Worm (Caenorhabditis elegans) whole organism, late embryonic: Measurements from ENCODE around the gene crh-2.

Experiments used
- C38D4.7 ChIP-seq: fragments of 200-800 bp; sonication (Bioruptor generic); optimal IDR thresholded peaks from 2 replicates; lab custom pipeline; 2018; ENCODE audit warnings: mild to moderate bottlenecking, missing genetic modification characterization, moderate library complexity, missing compliant biosample characterization
- K09A11.1 ChIP-seq: sonication (generic microtip); optimal IDR thresholded peaks from 2 replicates; lab custom pipeline; 2017; ENCODE audit warnings: antibody characterized with exemption, mild to moderate bottlenecking, missing genetic modification characterization, missing compliant biosample characterization; ENCODE audit not compliant: insufficient read depth
- T23F11.4 ChIP-seq: fragments of 200-800 bp; sonication (Bioruptor generic); optimal IDR thresholded peaks from 2 replicates; lab custom pipeline; 2018; ENCODE audit warnings: mild to moderate bottlenecking, missing genetic modification characterization, missing compliant biosample characterization
- Y22D7AL.16 ChIP-seq: sonication (generic microtip); optimal IDR thresholded peaks from 2 replicates; lab custom pipeline; 2016; ENCODE audit warnings: missing genetic modification characterization, missing compliant biosample characterization
- ahr-1 ChIP-seq: sonication (generic microtip); optimal IDR thresholded peaks from 2 replicates; lab custom pipeline; 2016; ENCODE audit warnings: missing genetic modification characterization, missing compliant biosample characterization
- ama-1 ChIP-seq: fragments of 150-350 bp; optimal IDR thresholded peaks from 2 replicates; lab custom pipeline; 2014
- ceh-19 ChIP-seq: fragments of 200-800 bp; sonication (Bioruptor generic); optimal IDR thresholded peaks from 2 replicates; lab custom pipeline; 2018; ENCODE audit warnings: mild to moderate bottlenecking, missing genetic modification characterization, missing compliant biosample characterization
- ceh-2 ChIP-seq: sonication (generic microtip); optimal IDR thresholded peaks from 2 replicates; lab custom pipeline; 2016; ENCODE audit warnings: missing genotype, missing genetic modification characterization, missing compliant biosample characterization
- ceh-30 ChIP-seq: fragments of 150-350 bp; optimal IDR thresholded peaks from 2 replicates; lab custom pipeline; 2014; ENCODE audit warnings: missing biosample characterization, missing genetic modification characterization
- ceh-34 ChIP-seq: sonication (generic microtip); optimal IDR thresholded peaks from 2 replicates; lab custom pipeline; 2016; ENCODE audit warnings: mild to moderate bottlenecking, missing genetic modification characterization, missing compliant biosample characterization
- ceh-45 ChIP-seq: fragments of 200-800 bp; sonication (Bioruptor generic); IDR thresholded peaks from 2 replicates; pipeline ENCODE4 v1.3.6; 2022; ENCODE audit warnings: missing genetic modification reagents, missing genetic modification characterization, missing compliant biosample characterization
- ceh-6 ChIP-seq: fragments of 200-800 bp; sonication (Bioruptor generic); optimal IDR thresholded peaks from 2 replicates; lab custom pipeline; 2018; ENCODE audit warnings: mild to moderate bottlenecking, missing genetic modification characterization, missing compliant biosample characterization
- che-1 ChIP-seq: sonication (generic microtip); optimal IDR thresholded peaks from 2 replicates; lab custom pipeline; 2016; ENCODE audit warnings: mild to moderate bottlenecking, missing genetic modification characterization, missing compliant biosample characterization
- dve-1 ChIP-seq: sonication (generic microtip); optimal IDR thresholded peaks from 2 replicates; lab custom pipeline; 2017; ENCODE audit warnings: antibody characterized with exemption, mild to moderate bottlenecking, missing genetic modification characterization, missing compliant biosample characterization
- elt-2 ChIP-seq: sonication (generic microtip); optimal IDR thresholded peaks from 2 replicates; lab custom pipeline; 2016; ENCODE audit warnings: missing genetic modification reagents, missing genetic modification characterization, missing compliant biosample characterization
- elt-4 ChIP-seq: sonication (generic microtip); optimal IDR thresholded peaks from 2 replicates; lab custom pipeline; 2016; ENCODE audit warnings: missing genetic modification characterization, missing compliant biosample characterization
- fkh-10 ChIP-seq: fragments of 150-350 bp; optimal IDR thresholded peaks from 2 replicates; lab custom pipeline; 2014; ENCODE audit warnings: missing biosample characterization, missing genetic modification reagents, missing genetic modification characterization
- fkh-6 ChIP-seq: sonication (generic microtip); optimal IDR thresholded peaks from 2 replicates; lab custom pipeline; 2016; ENCODE audit warnings: missing genetic modification characterization, missing compliant biosample characterization
- gmeb-2 ChIP-seq: sonication (generic microtip); optimal IDR thresholded peaks from 2 replicates; lab custom pipeline; 2016; ENCODE audit warnings: missing genetic modification characterization, inconsistent platforms, missing compliant biosample characterization
- hlh-13 ChIP-seq: fragments of 200-800 bp; sonication (Bioruptor generic); optimal IDR thresholded peaks from 2 replicates; lab custom pipeline; 2018; ENCODE audit warnings: mild to moderate bottlenecking, missing genetic modification characterization, missing compliant biosample characterization
- hlh-30 ChIP-seq: sonication (generic microtip); optimal IDR thresholded peaks from 2 replicates; lab custom pipeline; 2017; ENCODE audit warnings: antibody characterized with exemption, missing genetic modification characterization, missing compliant biosample characterization; ENCODE audit not compliant: insufficient read depth
- hlh-8 ChIP-seq: sonication (generic microtip); optimal IDR thresholded peaks from 2 replicates; lab custom pipeline; 2016; ENCODE audit warnings: missing genotype, missing genetic modification characterization, missing compliant biosample characterization
- lim-6 ChIP-seq: sonication (generic microtip); optimal IDR thresholded peaks from 2 replicates; lab custom pipeline; 2016; ENCODE audit warnings: missing genetic modification characterization, missing compliant biosample characterization
- lin-11 ChIP-seq: fragments of 200-800 bp; sonication (Bioruptor generic); optimal IDR thresholded peaks from 2 replicates; lab custom pipeline; 2018; ENCODE audit warnings: mild to moderate bottlenecking, missing genetic modification characterization, missing compliant biosample characterization
- madf-2 ChIP-seq: sonication (generic microtip); optimal IDR thresholded peaks from 2 replicates; lab custom pipeline; 2017; ENCODE audit warnings: missing genetic modification characterization, missing compliant biosample characterization
- nfya-1 ChIP-seq: sonication (generic microtip); optimal IDR thresholded peaks from 2 replicates; lab custom pipeline; 2017; ENCODE audit warnings: missing genetic modification characterization, mild to moderate bottlenecking, missing compliant biosample characterization, antibody characterized with exemption, moderate library complexity
- nhr-232 ChIP-seq: sonication (generic microtip); optimal IDR thresholded peaks from 2 replicates; lab custom pipeline; 2016; ENCODE audit warnings: missing genetic modification characterization, missing compliant biosample characterization
- npax-4 ChIP-seq: sonication (generic microtip); optimal IDR thresholded peaks from 2 replicates; lab custom pipeline; 2016; ENCODE audit warnings: missing genetic modification characterization, missing compliant biosample characterization
- odd-2 ChIP-seq: sonication (generic microtip); optimal IDR thresholded peaks from 2 replicates; lab custom pipeline; 2017; ENCODE audit warnings: antibody characterized with exemption, mild to moderate bottlenecking, missing genetic modification characterization, missing compliant biosample characterization
- pag-3 ChIP-seq: sonication (generic microtip); optimal IDR thresholded peaks from 2 replicates; lab custom pipeline; 2016; ENCODE audit warnings: missing compliant biosample characterization, missing genetic modification characterization, borderline replicate concordance
- pat-9 ChIP-seq: fragments of 200-800 bp; sonication (Bioruptor generic); optimal IDR thresholded peaks from 2 replicates; lab custom pipeline; 2018; ENCODE audit warnings: mild to moderate bottlenecking, missing genetic modification characterization, moderate library complexity, missing compliant biosample characterization
- pax-1 ChIP-seq: fragments of 150-350 bp; optimal IDR thresholded peaks from 2 replicates; lab custom pipeline; 2014; ENCODE audit warnings: missing biosample characterization, missing genetic modification characterization
- ref-2 ChIP-seq: sonication (generic microtip); optimal IDR thresholded peaks from 2 replicates; lab custom pipeline; 2016; ENCODE audit warnings: missing genetic modification characterization, missing compliant biosample characterization
- sox-2 ChIP-seq: fragments of 200-800 bp; sonication (Bioruptor generic); IDR thresholded peaks from 2 replicates; pipeline ENCODE4 v1.3.6; 2022; ENCODE audit warnings: missing genetic modification reagents, missing genetic modification characterization, missing compliant biosample characterization
- syd-9 ChIP-seq: sonication (generic microtip); optimal IDR thresholded peaks from 2 replicates; lab custom pipeline; 2016; ENCODE audit warnings: mild to moderate bottlenecking, missing genetic modification characterization, moderate library complexity, missing compliant biosample characterization
- tbx-2 ChIP-seq: sonication (generic microtip); optimal IDR thresholded peaks from 2 replicates; lab custom pipeline; 2016; ENCODE audit warnings: missing genetic modification characterization, missing compliant biosample characterization
- unc-42 ChIP-seq: sonication (generic microtip); optimal IDR thresholded peaks from 2 replicates; lab custom pipeline; 2016; ENCODE audit warnings: missing genotype, missing genetic modification characterization, missing compliant biosample characterization
- unc-55 ChIP-seq: sonication (generic microtip); optimal IDR thresholded peaks from 2 replicates; lab custom pipeline; 2017; ENCODE audit warnings: missing biosample characterization, missing genetic modification reagents, missing genetic modification characterization
- unc-86 ChIP-seq: sonication (generic microtip); optimal IDR thresholded peaks from 2 replicates; lab custom pipeline; 2016; ENCODE audit warnings: missing genetic modification characterization, missing compliant biosample characterization
- zip-5 ChIP-seq: sonication (generic microtip); optimal IDR thresholded peaks from 2 replicates; lab custom pipeline; 2016; ENCODE audit warnings: missing genetic modification characterization, missing compliant biosample characterization
- ztf-16 ChIP-seq: sonication (generic microtip); optimal IDR thresholded peaks from 2 replicates; lab custom pipeline; 2017; ENCODE audit warnings: missing genetic modification characterization, missing compliant biosample characterization

Gene crh-2

ce11 chrII:5171610-5172009 is 15.8 kb downstream of the crh-2 start, which contains the start of gene C27D6.15:
C27D6.15 (plus strand) TSS chrII:5171910.
- TF ChIP-seq che-1 (tag; lab: Kevin White, UChicago) (no peak), zip-5 (tag; lab: Kevin White, UChicago) (no peak), nhr-232 (no peak), hlh-13 (GFP tag; lab: Kevin White, UChicago) (no peak), ama-1 (lab: Kevin White, UChicago) (no peak), madf-2 (tag; lab: Kevin White, UChicago) (no peak), fkh-10 (no peak), syd-9 (no peak), ceh-2 (tag; lab: Kevin White, UChicago) (no peak), ahr-1 (tag; lab: Kevin White, UChicago) (no peak), ceh-34 (no peak)

DNA sequence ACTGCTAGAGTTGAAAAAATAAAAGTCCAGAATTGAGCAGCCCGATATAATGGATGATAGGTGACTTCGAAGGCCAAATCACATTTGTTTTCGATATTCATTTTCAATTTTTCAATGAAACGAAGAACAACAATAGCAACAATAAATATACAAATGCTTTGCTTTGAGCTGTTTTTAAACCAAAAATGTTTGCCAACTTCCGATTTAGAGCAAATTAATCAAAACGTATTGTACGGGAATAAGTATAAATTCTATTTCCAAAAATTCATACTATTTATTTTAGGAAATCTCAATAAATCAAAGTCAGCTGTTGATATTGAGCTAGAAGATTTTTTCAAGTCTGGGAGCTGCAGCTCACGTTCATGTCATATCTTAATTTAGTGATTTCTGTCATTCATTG is 16.4 kb downstream of the crh-2 start, which contains the start of gene srb-1:
TSS of gene srb-1 (minus strand) at position 101 of the 400 bp plus-strand sequence.
- TF ChIP-seq ztf-16 (tag; lab: Kevin White, UChicago) (no peak), elt-4 (tag; lab: Kevin White, UChicago) (no peak), pax-1 (tag; lab: Kevin White, UChicago) (no peak), unc-42 (tag; lab: Kevin White, UChicago) (no peak), madf-2 (tag; lab: Kevin White, UChicago) (no peak), hlh-8 (no peak), ceh-45 (GFP tag; lab: Robert Waterston, UW) (no peak), T23F11.4 (GFP tag; lab: Kevin White, UChicago) (no peak), ceh-30 (tag; lab: Kevin White, UChicago) (no peak)

ce11 chrII:5166738-5167137 is 20.6 kb downstream of the crh-2 start, which contains the start of gene srb-3:
srb-3 (minus strand) TSS chrII:5166838.
- TF ChIP-seq odd-2 (tag; lab: Kevin White, UChicago) (no peak), tbx-2 (tag; lab: Kevin White, UChicago) (no peak), elt-2 (tag; lab: Kevin White, UChicago) (no peak)

- TF ChIP-seq zip-5 (tag; lab: Kevin White, UChicago) (no peak), ceh-34 (no peak), dve-1 (tag; lab: Kevin White, UChicago) (no peak), ceh-19 (GFP tag; lab: Kevin White, UChicago) (no peak), fkh-6 (tag; lab: Kevin White, UChicago) (no peak), hlh-13 (GFP tag; lab: Kevin White, UChicago) (no peak), madf-2 (tag; lab: Kevin White, UChicago) (no peak), gmeb-2 (no peak), sox-2 (GFP tag; lab: Robert Waterston, UW) (no peak), hlh-8 (no peak), ref-2 (tag; lab: Kevin White, UChicago) (no peak), hlh-30 (tag; lab: Kevin White, UChicago) (no peak), pat-9 (tag; lab: Kevin White, UChicago) (no peak), elt-4 (tag; lab: Kevin White, UChicago) (no peak), ceh-6 (GFP tag; lab: Kevin White, UChicago) (no peak), nfya-1 (tag; lab: Kevin White, UChicago) (no peak), Y22D7AL.16 (tag; lab: Kevin White, UChicago) (no peak), lim-6 (tag; lab: Kevin White, UChicago) (no peak), unc-86 (tag; lab: Kevin White, UChicago) (no peak)
These were observed 24.1 kb downstream of the crh-2 start, which contains the start of gene srb-5 for ce11 chrII:5163283-5163682. srb-5 (minus strand) TSS chrII:5163383.

ce11 chrII:5161102-5161501 is 26.3 kb downstream of the crh-2 start, which contains the start of gene C27D6.11:
C27D6.11 (minus strand) TSS chrII:5161202.
- TF ChIP-seq syd-9 (no peak), elt-4 (tag; lab: Kevin White, UChicago) (no peak), lin-11 (tag; lab: Kevin White, UChicago) (no peak), pag-3 (no peak), K09A11.1 (no peak), gmeb-2 (no peak), pax-1 (tag; lab: Kevin White, UChicago) (no peak), npax-4 (tag; lab: Kevin White, UChicago) (no peak), C38D4.7 (no peak), lim-6 (tag; lab: Kevin White, UChicago) (no peak), unc-55 (GFP tag; lab: Kevin White, UChicago) (no peak)
